Worm (Caenorhabditis elegans): ENCODE results near the gene srh-4.

The srh-4 gene

ce11 chrV:4010170-4010569 lies at the start of gene srh-4:
Gene srh-4 (plus strand): TSS chrV:4010470.
- TF ChIP-seq ZK185.1 (tag; optimal IDR thresholded peaks at IDR 0.05; ENCODE audit: poor library complexity, severe bottlenecking), result no peak
- no peak for TF ChIP-seq fkh-3 (tag; optimal IDR thresholded peaks at IDR 0.05)
- TF ChIP-seq dpl-1 (GFP tag; optimal IDR thresholded peaks at IDR 0.05), result no peak
- no peak for TF ChIP-seq B0261.1 (tag; optimal IDR thresholded peaks at IDR 0.05)
- no peak for TF ChIP-seq F39B2.1 (GFP tag; IDR thresholded peaks at IDR 0.05)
- no peak for TF ChIP-seq ztf-26 (tag; optimal IDR thresholded peaks at IDR 0.05)
- TF ChIP-seq bed-1 (GFP tag; IDR thresholded peaks at IDR 0.05), result no peak
- no peak for TF ChIP-seq pha-4 (tag; optimal IDR thresholded peaks at IDR 0.05)

- no peak for TF ChIP-seq cebp-2 (GFP tag; IDR thresholded peaks at IDR 0.05)
- TF ChIP-seq snpc-3.4 (tag; optimal IDR thresholded peaks at IDR 0.05), result no peak
- no peak for TF ChIP-seq ztf-28 (GFP tag; IDR thresholded peaks at IDR 0.05)
- no peak for TF ChIP-seq Y56A3A.18 (GFP tag; IDR thresholded peaks at IDR 0.05)
- no peak for TF ChIP-seq ztf-3 (GFP tag; optimal IDR thresholded peaks at IDR 0.05)
- no peak for TF ChIP-seq F39B2.1 (GFP tag; IDR thresholded peaks at IDR 0.05)
- TF ChIP-seq zfh-2 (GFP tag; conservative IDR thresholded peaks at IDR 0.05), result no peak
- no peak for TF ChIP-seq F57A8.1 (GFP tag; optimal IDR thresholded peaks at IDR 0.05)
- TF ChIP-seq pbrm-1 (GFP tag; IDR thresholded peaks at IDR 0.05), result no peak
- TF ChIP-seq hmg-20 (GFP tag; IDR thresholded peaks at IDR 0.05), result no peak
- no peak for TF ChIP-seq efl-1 (GFP tag; optimal IDR thresholded peaks at IDR 0.05)
- TF ChIP-seq madf-8 (GFP tag; conservative IDR thresholded peaks at IDR 0.05), result no peak
- TF ChIP-seq nhr-120 (GFP tag; IDR thresholded peaks at IDR 0.05), result no peak
- TF ChIP-seq ceh-40 (GFP tag; IDR thresholded peaks at IDR 0.05), result no peak
Observed at ce11 chrV:3961235-3961634, 49.0 kb upstream of the srh-4 start, which contains the start of gene cyp-34A6. Gene cyp-34A6 (minus strand): TSS chrV:3961335.

ce11 chrV:3963715-3964114 lies 46.6 kb upstream of the srh-4 start, which contains the start of gene cyp-34A7:
Gene cyp-34A7 (minus strand): TSS chrV:3963815.
- TF ChIP-seq ceh-27 (GFP tag; optimal IDR thresholded peaks at IDR 0.05) (no peak), ceh-58 (GFP tag; IDR thresholded peaks at IDR 0.05) (no peak), ceh-91 (GFP tag; IDR thresholded peaks at IDR 0.05) (no peak)

DNA sequence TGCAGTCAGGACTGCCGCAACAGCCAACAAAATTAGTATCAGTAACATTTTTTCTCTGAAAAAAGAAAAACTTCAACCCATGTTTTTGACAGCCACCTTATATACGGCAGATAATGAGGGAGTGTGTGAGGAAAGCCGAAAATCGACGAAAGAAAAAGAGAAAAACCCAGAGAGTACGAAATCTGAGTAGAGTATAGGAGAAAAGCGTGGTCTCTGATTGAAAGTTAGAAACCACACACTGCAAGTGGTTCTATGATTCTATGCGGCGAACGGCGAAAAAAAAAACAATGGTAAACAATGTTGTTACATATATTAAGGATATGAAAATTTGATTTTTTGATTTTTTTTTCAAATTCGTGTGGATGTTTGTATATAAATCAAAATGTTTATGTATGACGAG lies 42.5 kb upstream of the srh-4 start, which contains the start of gene cyp-34A8:
cyp-34A8 (minus strand) TSS at position 62 of the 400 bp plus-strand sequence.
- TF ChIP-seq gei-17 (GFP tag; optimal IDR thresholded peaks at IDR 0.05) (no peak), nhr-80 (tag; optimal IDR thresholded peaks at IDR 0.05) (peak; percentile 20), F33H1.4 (GFP tag; IDR thresholded peaks at IDR 0.05) (no peak)

ce11 chrV:3968929-3969328 lies 41.3 kb upstream of the srh-4 start:
- TF ChIP-seq sptf-2 (GFP tag; optimal IDR thresholded peaks at IDR 0.05), result no peak
- no peak for TF ChIP-seq F22D6.2 (tag; optimal IDR thresholded peaks at IDR 0.05)
- no peak for TF ChIP-seq repo-1 (tag; optimal IDR thresholded peaks at IDR 0.05)
- no peak for TF ChIP-seq F10E7.11 (tag; optimal IDR thresholded peaks at IDR 0.05)
- TF ChIP-seq lin-26 (GFP tag; IDR thresholded peaks at IDR 0.05), result no peak
- TF ChIP-seq B0261.1 (tag; optimal IDR thresholded peaks at IDR 0.05), result no peak
- no peak for TF ChIP-seq ets-4 (GFP tag; optimal IDR thresholded peaks at IDR 0.05)
- TF ChIP-seq B0019.2 (GFP tag; conservative IDR thresholded peaks at IDR 0.05), result no peak
- TF ChIP-seq ztf-6 (GFP tag; IDR thresholded peaks at IDR 0.05), result no peak
- no peak for TF ChIP-seq mxl-1 (tag; optimal IDR thresholded peaks at IDR 0.05)
- no peak for TF ChIP-seq snpc-1.3 (tag; optimal IDR thresholded peaks at IDR 0.05; ENCODE audit: insufficient read depth)

All from whole organism, young adult.